Worm (Caenorhabditis elegans) whole organism, L2 larva: ENCODE measurements around the gene clec-56.

Source experiments
- F13H6.1 ChIP-seq: sonication (generic microtip); optimal IDR thresholded peaks from 2 replicates; lab custom pipeline; 2016; ENCODE audit warnings: missing genetic modification characterization, missing compliant biosample characterization
- R02D3.7 ChIP-seq: fragments of 150-350 bp; optimal IDR thresholded peaks from 2 replicates; lab custom pipeline; 2014; ENCODE audit warnings: missing biosample characterization, missing genetic modification characterization
- ZK546.5 ChIP-seq: sonication (generic microtip); optimal IDR thresholded peaks from 2 replicates; lab custom pipeline; 2017; ENCODE audit warnings: missing biosample characterization, missing genetic modification characterization
- alr-1 ChIP-seq: fragments of 150-350 bp; optimal IDR thresholded peaks from 2 replicates; lab custom pipeline; 2014; ENCODE audit warnings: missing biosample characterization, missing genetic modification characterization
- aly-2 ChIP-seq: fragments of 150-350 bp; optimal IDR thresholded peaks from 2 replicates; lab custom pipeline; 2014; ENCODE audit warnings: missing biosample characterization, missing genetic modification characterization
- ama-1 ChIP-seq: fragments of 150-350 bp; optimal IDR thresholded peaks from 2 replicates; lab custom pipeline; 2018; ENCODE audit warnings: inconsistent platforms
- ceh-16 ChIP-seq: fragments of 150-350 bp; optimal IDR thresholded peaks from 2 replicates; lab custom pipeline; 2014; ENCODE audit warnings: missing biosample characterization, missing genetic modification characterization
- ceh-82 ChIP-seq: fragments of 150-350 bp; optimal IDR thresholded peaks from 2 replicates; lab custom pipeline; 2014; ENCODE audit warnings: missing biosample characterization, missing genetic modification characterization
- crh-2 ChIP-seq: sonication (generic microtip); optimal IDR thresholded peaks from 2 replicates; lab custom pipeline; 2017; ENCODE audit warnings: missing biosample characterization, missing genetic modification characterization
- dmd-4 ChIP-seq: sonication (generic microtip); optimal IDR thresholded peaks from 2 replicates; lab custom pipeline; 2017; ENCODE audit warnings: missing biosample characterization, missing genetic modification characterization
- egl-27 ChIP-seq: sonication (generic microtip); optimal IDR thresholded peaks from 3 replicates; lab custom pipeline; 2017; ENCODE audit warnings: missing biosample characterization, missing genetic modification reagents, missing genetic modification characterization
- elt-1 ChIP-seq: fragments of 150-350 bp; optimal IDR thresholded peaks from 2 replicates; lab custom pipeline; 2014; ENCODE audit warnings: missing biosample characterization, missing genetic modification characterization
- elt-3 ChIP-seq: sonication (generic microtip); optimal IDR thresholded peaks from 2 replicates; lab custom pipeline; 2017; ENCODE audit warnings: missing biosample characterization, missing genetic modification characterization
- fos-1 ChIP-seq: fragments of 150-350 bp; optimal IDR thresholded peaks from 2 replicates; lab custom pipeline; 2014; ENCODE audit warnings: missing biosample characterization, missing genetic modification characterization
- gmeb-1 ChIP-seq: fragments of 150-350 bp; optimal IDR thresholded peaks from 2 replicates; lab custom pipeline; 2014; ENCODE audit warnings: missing biosample characterization, missing genetic modification characterization
- lin-13 ChIP-seq: fragments of 150-350 bp; optimal IDR thresholded peaks from 2 replicates; lab custom pipeline; 2014; ENCODE audit warnings: missing biosample characterization, missing genetic modification reagents, missing genetic modification characterization
- lin-39 ChIP-seq: fragments of 150-350 bp; optimal IDR thresholded peaks from 2 replicates; lab custom pipeline; 2014; ENCODE audit warnings: missing biosample characterization, missing genetic modification reagents, missing genetic modification characterization
- mab-5 ChIP-seq: fragments of 150-350 bp; optimal IDR thresholded peaks from 2 replicates; lab custom pipeline; 2014; ENCODE audit warnings: missing biosample characterization, missing genetic modification characterization
- mbf-1 ChIP-seq: sonication (generic microtip); optimal IDR thresholded peaks from 2 replicates; lab custom pipeline; 2017; ENCODE audit warnings: missing biosample characterization, missing genetic modification characterization
- mdl-1 ChIP-seq, 2 experiments: fragments of 150-350 bp in 1 of 2; sonication (generic microtip) in 1 of 2; optimal IDR thresholded peaks; 2 replicates each; lab custom pipeline; 2017; ENCODE audit warnings: missing biosample characterization in 2 of 2, missing genetic modification characterization in 2 of 2
- nhr-10 ChIP-seq: sonication (generic microtip); optimal IDR thresholded peaks from 2 replicates; lab custom pipeline; 2017; ENCODE audit warnings: missing biosample characterization, missing genetic modification characterization
- nhr-11 ChIP-seq: fragments of 150-350 bp; optimal IDR thresholded peaks from 2 replicates; lab custom pipeline; 2014; ENCODE audit warnings: missing biosample characterization, missing genetic modification characterization
- nhr-12 ChIP-seq: fragments of 150-350 bp; optimal IDR thresholded peaks from 2 replicates; lab custom pipeline; 2014; ENCODE audit warnings: missing biosample characterization, missing genetic modification characterization
- nhr-129 ChIP-seq: fragments of 150-350 bp; optimal IDR thresholded peaks from 2 replicates; lab custom pipeline; 2014; ENCODE audit warnings: missing biosample characterization, missing genetic modification characterization
- nhr-23 ChIP-seq: fragments of 150-350 bp; optimal IDR thresholded peaks from 2 replicates; lab custom pipeline; 2014; ENCODE audit warnings: missing biosample characterization, missing genetic modification reagents, missing genetic modification characterization
- nhr-25 ChIP-seq: fragments of 150-350 bp; sonication (generic microtip); optimal IDR thresholded peaks from 3 replicates; lab custom pipeline; 2014; ENCODE audit warnings: missing biosample characterization, missing genetic modification characterization
- nhr-77 ChIP-seq: fragments of 150-350 bp; optimal IDR thresholded peaks from 2 replicates; lab custom pipeline; 2014; ENCODE audit warnings: missing biosample characterization, missing genetic modification characterization
- sem-4 ChIP-seq: fragments of 150-350 bp; optimal IDR thresholded peaks from 2 replicates; lab custom pipeline; 2014; ENCODE audit warnings: missing biosample characterization, missing genetic modification reagents, missing genetic modification characterization
- skn-1 ChIP-seq: sonication (generic microtip); optimal IDR thresholded peaks from 2 replicates; lab custom pipeline; 2017; ENCODE audit warnings: missing biosample characterization, missing genetic modification characterization
- sma-3 ChIP-seq: sonication (generic microtip); optimal IDR thresholded peaks from 2 replicates; lab custom pipeline; 2016; ENCODE audit warnings: missing genetic modification reagents, missing genetic modification characterization, missing compliant biosample characterization
- sma-9 ChIP-seq, 2 experiments: fragments of 150-350 bp in 1 of 2; sonication (generic microtip) in 1 of 2; optimal IDR thresholded peaks; 2 replicates each; lab custom pipeline; 2014 to 2016; ENCODE audit warnings: missing genetic modification characterization in 2 of 2, mild to moderate bottlenecking in 1 of 2, missing biosample characterization in 1 of 2, missing compliant biosample characterization in 1 of 2, missing genetic modification reagents in 1 of 2, moderate library complexity in 1 of 2
- snpc-4 ChIP-seq: fragments of 150-350 bp; optimal IDR thresholded peaks from 2 replicates; lab custom pipeline; 2014; ENCODE audit warnings: missing biosample characterization, missing genetic modification characterization
- unc-39 ChIP-seq: fragments of 150-350 bp; optimal IDR thresholded peaks from 2 replicates; lab custom pipeline; 2014; ENCODE audit warnings: missing biosample characterization, missing genetic modification characterization
- unc-55 ChIP-seq: fragments of 150-350 bp; sonication (generic microtip); optimal IDR thresholded peaks from 3 replicates; lab custom pipeline; 2014; ENCODE audit warnings: missing biosample characterization, missing genetic modification reagents, missing genetic modification characterization
- unc-62 ChIP-seq: fragments of 150-350 bp; optimal IDR thresholded peaks from 2 replicates; lab custom pipeline; 2014; ENCODE audit warnings: missing biosample characterization, missing genetic modification reagents, missing genetic modification characterization
- zag-1 ChIP-seq: fragments of 150-350 bp; optimal IDR thresholded peaks from 2 replicates; lab custom pipeline; 2014; ENCODE audit warnings: missing biosample characterization, missing genetic modification characterization
- ztf-1 ChIP-seq: fragments of 200-800 bp; sonication (Bioruptor generic); conservative IDR thresholded peaks from 2 replicates; pipeline ENCODE4 v1.3.6; 2022; ENCODE audit warnings: missing genetic modification characterization, missing compliant biosample characterization
- ztf-11 ChIP-seq: sonication (generic microtip); optimal IDR thresholded peaks from 2 replicates; lab custom pipeline; 2017; ENCODE audit warnings: missing biosample characterization, missing genetic modification characterization
- ztf-4 ChIP-seq: fragments of 150-350 bp; optimal IDR thresholded peaks from 2 replicates; lab custom pipeline; 2014; ENCODE audit warnings: missing biosample characterization, missing genetic modification characterization

clec-56 gene

DNA sequence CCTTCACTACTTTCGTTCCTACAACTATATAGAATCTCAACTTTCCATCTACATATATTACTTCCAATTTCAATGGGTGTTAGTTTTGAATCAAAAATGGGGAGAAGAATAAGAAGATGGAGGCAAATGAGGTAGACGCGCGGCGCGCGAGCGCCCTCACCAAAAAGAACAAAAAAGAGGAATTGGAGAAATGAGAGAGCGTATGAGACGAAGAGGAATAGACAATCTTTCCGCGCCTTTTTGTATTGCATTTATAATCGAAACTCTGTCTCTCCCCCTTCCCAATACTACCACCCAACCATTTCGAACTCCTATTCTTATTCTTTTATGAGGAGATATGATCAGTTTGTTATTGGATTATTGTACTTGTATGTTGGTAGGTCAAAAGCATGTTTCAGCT lies 26.4 kb downstream of the clec-56 start:
- peak; percentile 24 for TF ChIP-seq unc-55 (GFP tag; lab: Kevin White, UChicago)
- TF ChIP-seq R02D3.7 (tag; lab: Kevin White, UChicago): no peak
- no peak for TF ChIP-seq gmeb-1 (tag; lab: Kevin White, UChicago)
- no peak for TF ChIP-seq mbf-1 (tag; lab: Kevin White, UChicago)

DNA sequence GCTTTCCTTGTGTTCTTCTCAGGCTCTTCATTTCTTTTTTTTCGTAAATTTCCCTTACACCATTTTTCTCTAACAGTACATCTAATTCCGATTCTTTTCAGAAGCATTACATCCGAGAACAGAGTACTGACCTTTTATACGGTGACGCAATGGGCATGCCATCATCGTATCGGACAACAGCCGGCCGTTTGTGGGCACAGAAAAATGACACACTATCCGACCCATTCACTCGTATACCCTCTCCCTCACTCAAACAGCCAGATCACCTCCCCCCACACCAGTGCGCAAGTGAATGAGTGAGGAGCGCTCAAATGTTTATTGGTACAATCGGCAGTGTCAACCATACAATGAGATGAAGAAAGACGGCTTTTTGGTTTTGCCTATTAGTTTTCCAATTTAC lies 26.9 kb downstream of the clec-56 start, which contains the start of gene R02D5.24:
Gene R02D5.24, plus strand, starts transcription at position 205 of the 400 bp plus-strand sequence.
- TF ChIP-seq ztf-1: no peak
- TF ChIP-seq lin-13 (GFP tag; lab: Kevin White, UChicago): no peak
- no peak for TF ChIP-seq ceh-82 (tag; lab: Kevin White, UChicago)
- no peak for TF ChIP-seq nhr-25 (tag; lab: Kevin White, UChicago)
- no peak for TF ChIP-seq aly-2
- no peak for TF ChIP-seq egl-27 (tag; lab: Kevin White, UChicago)
- no peak for TF ChIP-seq nhr-77
- no peak for TF ChIP-seq unc-39 (tag; lab: Kevin White, UChicago)
- no peak for TF ChIP-seq nhr-11 (tag; lab: Kevin White, UChicago)
- no peak for TF ChIP-seq snpc-4
- TF ChIP-seq, all 48 proteins: peak for 0

DNA sequence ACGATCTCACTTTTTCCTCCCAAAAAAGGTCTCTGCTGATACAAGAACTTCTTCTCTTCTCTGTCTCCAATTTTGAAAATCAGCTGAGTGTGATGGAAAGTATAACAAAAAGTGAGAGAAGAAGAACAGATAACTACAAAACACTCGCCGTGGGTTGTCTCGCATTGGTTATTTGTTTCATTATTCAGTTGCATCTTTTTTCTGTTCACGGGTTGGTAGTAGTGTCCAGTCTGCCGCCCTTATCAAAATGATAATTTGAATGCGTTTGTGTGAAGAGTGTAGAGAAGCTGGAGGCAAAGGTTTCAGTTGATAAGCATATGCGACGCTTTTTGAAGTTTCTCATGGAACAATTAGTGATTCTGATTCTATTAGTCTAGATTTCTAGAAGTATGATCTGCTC lies 28.9 kb downstream of the clec-56 start:
- no peak for TF ChIP-seq ztf-4 (tag; lab: Kevin White, UChicago)
- TF ChIP-seq lin-13 (GFP tag; lab: Kevin White, UChicago): no peak
- no peak for TF ChIP-seq alr-1 (tag; lab: Kevin White, UChicago)
- no peak for TF ChIP-seq crh-2 (tag; lab: Kevin White, UChicago)
- no peak for TF ChIP-seq zag-1
- no peak for TF ChIP-seq ama-1 (lab: Kevin White, UChicago)
- TF ChIP-seq sem-4 (tag; lab: Kevin White, UChicago): no peak
- TF ChIP-seq nhr-23 (tag; lab: Kevin White, UChicago): no peak
- no peak for TF ChIP-seq elt-1 (tag; lab: Kevin White, UChicago)
- TF ChIP-seq mab-5 (tag; lab: Kevin White, UChicago): no peak
- TF ChIP-seq ceh-16 (tag; lab: Kevin White, UChicago): no peak
- TF ChIP-seq ZK546.5 (tag; lab: Kevin White, UChicago): no peak
- peak; percentile 8 for TF ChIP-seq sma-3 (GFP tag; lab: Kevin White, UChicago)
- TF ChIP-seq skn-1 (tag; lab: Kevin White, UChicago): peak; percentile 47
- no peak for TF ChIP-seq nhr-25 (tag; lab: Kevin White, UChicago)
- TF ChIP-seq fos-1 (tag; lab: Kevin White, UChicago): peak; percentile 92
- peak; percentile 1 for TF ChIP-seq sma-9 (GFP tag; optimal IDR thresholded peaks at IDR 0.05; lab: Kevin White, UChicago)
- no peak for TF ChIP-seq sma-9 (tag; optimal IDR thresholded peaks at IDR 0.05; lab: Kevin White, UChicago)
- TF ChIP-seq mdl-1 (tag; optimal IDR thresholded peaks at IDR 0.05; lab: Kevin White, UChicago): no peak
- TF ChIP-seq nhr-129 (tag; lab: Kevin White, UChicago): no peak
- TF ChIP-seq nhr-10 (tag; lab: Kevin White, UChicago): no peak
- TF ChIP-seq mbf-1 (tag; lab: Kevin White, UChicago): no peak
- TF ChIP-seq ztf-11: no peak
- no peak for TF ChIP-seq F13H6.1 (tag; lab: Kevin White, UChicago)
- TF ChIP-seq lin-39: no peak
- no peak for TF ChIP-seq unc-55 (GFP tag; lab: Kevin White, UChicago)

DNA sequence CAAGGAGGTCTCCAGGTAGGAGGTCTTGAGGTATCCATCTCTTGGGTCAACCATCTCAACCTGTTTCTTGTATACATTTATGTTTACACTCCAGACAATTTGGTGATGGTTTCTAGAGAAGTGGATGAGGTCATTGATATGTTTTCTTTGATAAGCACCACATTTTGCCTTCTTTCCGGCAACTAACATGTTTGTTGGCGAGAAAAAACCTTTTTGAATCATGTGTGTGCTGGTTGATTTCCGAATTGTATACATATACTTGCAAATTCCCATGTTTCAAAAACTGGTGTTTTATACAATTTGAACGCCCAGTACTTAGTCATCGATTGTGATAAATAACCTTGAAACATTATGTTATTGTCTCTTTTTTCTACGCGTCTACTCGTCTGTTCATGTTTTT lies 29.9 kb downstream of the clec-56 start:
- TF ChIP-seq unc-62 (no peak), fos-1 (tag; lab: Kevin White, UChicago) (peak; percentile 32)

DNA sequence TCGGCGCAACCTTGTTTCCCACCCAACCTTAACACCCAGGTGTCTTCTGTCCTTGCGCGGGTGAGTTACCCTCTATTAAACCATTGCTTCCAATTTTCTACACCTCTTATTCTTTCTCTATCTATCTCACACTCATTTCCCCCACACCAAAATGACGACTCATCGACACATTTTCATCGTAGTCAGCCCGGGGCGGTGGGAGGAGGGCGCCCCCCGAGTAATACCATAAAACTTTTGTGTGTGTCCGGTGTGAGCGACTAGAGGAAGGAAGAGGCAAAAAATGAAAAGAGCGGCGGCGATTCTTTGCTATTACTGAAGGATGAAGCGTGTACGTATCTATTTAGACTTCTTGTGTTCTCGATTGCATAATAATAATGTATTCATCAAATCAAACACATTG lies 30.6 kb downstream of the clec-56 start:
- TF ChIP-seq nhr-12 (no peak), F13H6.1 (tag; lab: Kevin White, UChicago) (no peak), dmd-4 (tag; lab: Kevin White, UChicago) (no peak), ZK546.5 (tag; lab: Kevin White, UChicago) (no peak), skn-1 (tag; lab: Kevin White, UChicago) (no peak), ceh-16 (tag; lab: Kevin White, UChicago) (peak; percentile 41), sma-3 (GFP tag; lab: Kevin White, UChicago) (no peak), elt-3 (tag; lab: Kevin White, UChicago) (no peak), fos-1 (tag; lab: Kevin White, UChicago) (peak; percentile 68), mbf-1 (tag; lab: Kevin White, UChicago) (no peak)
- TF ChIP-seq, all 48 proteins: peak for 2
